In genomic region chrIII:12549657-12550056, ce11 we compare ENCODE assay signal across 1 worm cellular context.
TF ChIP-seq lines count a peak whose summit lies in the region.

No protein-coding gene starts in this region.

TF ChIP-seq in whole organism, L1 larva, 84 proteins besides CTCF, POLR2A, EP300 and RAD21 (continued from another document):
- peak; percentile 41 to 62 for TF ChIP-seq lsy-2 (tag; optimal IDR thresholded peaks at IDR 0.05; lab: Kevin White, UChicago)
- no peak for TF ChIP-seq C34B4.2 (tag; optimal IDR thresholded peaks at IDR 0.05; lab: Kevin White, UChicago)
- TF ChIP-seq C16A3.4 (tag; optimal IDR thresholded peaks at IDR 0.05; lab: Kevin White, UChicago): peak; percentile 26
- TF ChIP-seq ceh-90 (tag; optimal IDR thresholded peaks at IDR 0.05; lab: Kevin White, UChicago): no peak
- no peak for TF ChIP-seq nhr-12 (tag; optimal IDR thresholded peaks at IDR 0.05; lab: Kevin White, UChicago)
- TF ChIP-seq Y116A8C.19 (tag; optimal IDR thresholded peaks at IDR 0.05; lab: Kevin White, UChicago; ENCODE audit: borderline replicate concordance): no peak
- TF ChIP-seq snpc-4 (tag; optimal IDR thresholded peaks at IDR 0.05; lab: Kevin White, UChicago): peak; percentile 10
- no peak for TF ChIP-seq ceh-8 (GFP tag; optimal IDR thresholded peaks at IDR 0.05; lab: Kevin White, UChicago)
- TF ChIP-seq nhr-237 (tag; optimal IDR thresholded peaks at IDR 0.05; lab: Kevin White, UChicago): no peak
- no peak for TF ChIP-seq sptf-1 (tag; optimal IDR thresholded peaks at IDR 0.05; lab: Kevin White, UChicago)
- TF ChIP-seq nhr-76 (tag; optimal IDR thresholded peaks at IDR 0.05; lab: Kevin White, UChicago): no peak
- TF ChIP-seq zag-1 (tag; optimal IDR thresholded peaks at IDR 0.05; lab: Kevin White, UChicago): no peak
- no peak for TF ChIP-seq fkh-8 (tag; optimal IDR thresholded peaks at IDR 0.05; lab: Kevin White, UChicago)
- peak; percentile 72 for TF ChIP-seq nhr-20 (tag; optimal IDR thresholded peaks at IDR 0.05; lab: Kevin White, UChicago)
- TF ChIP-seq aly-2 (tag; optimal IDR thresholded peaks at IDR 0.05; lab: Kevin White, UChicago): no peak
- peak; percentile 20 for TF ChIP-seq rnt-1 (tag; optimal IDR thresholded peaks at IDR 0.05; lab: Kevin White, UChicago)
- TF ChIP-seq blmp-1 (tag; optimal IDR thresholded peaks at IDR 0.05; lab: Kevin White, UChicago): peak; percentile 78
- TF ChIP-seq ces-1 (GFP tag; optimal IDR thresholded peaks at IDR 0.05; lab: Kevin White, UChicago): no peak
- TF ChIP-seq efl-1 (optimal IDR thresholded peaks at IDR 0.05; lab: Kevin White, UChicago): peak; percentile 60 to 63
- TF ChIP-seq efl-1 (GFP tag; optimal IDR thresholded peaks at IDR 0.05 in 1 of 2; lab: Kevin White, UChicago): peak in 1 of 2 experiments; percentile 94
- no peak for TF ChIP-seq hlh-17 (GFP tag; optimal IDR thresholded peaks at IDR 0.05; lab: Kevin White, UChicago; ENCODE audit: borderline replicate concordance)
- no peak for TF ChIP-seq skn-1 (tag; optimal IDR thresholded peaks at IDR 0.05; lab: Kevin White, UChicago)
- TF ChIP-seq nhr-90 (tag; optimal IDR thresholded peaks at IDR 0.05; lab: Kevin White, UChicago; ENCODE audit: poor library complexity): peak; percentile 74
TF ChIP-seq in whole organism, L1 larva: peak in this region for 34.
